Fruit fly (Drosophila melanogaster): ENCODE data around the gene CG7203.

DNA sequence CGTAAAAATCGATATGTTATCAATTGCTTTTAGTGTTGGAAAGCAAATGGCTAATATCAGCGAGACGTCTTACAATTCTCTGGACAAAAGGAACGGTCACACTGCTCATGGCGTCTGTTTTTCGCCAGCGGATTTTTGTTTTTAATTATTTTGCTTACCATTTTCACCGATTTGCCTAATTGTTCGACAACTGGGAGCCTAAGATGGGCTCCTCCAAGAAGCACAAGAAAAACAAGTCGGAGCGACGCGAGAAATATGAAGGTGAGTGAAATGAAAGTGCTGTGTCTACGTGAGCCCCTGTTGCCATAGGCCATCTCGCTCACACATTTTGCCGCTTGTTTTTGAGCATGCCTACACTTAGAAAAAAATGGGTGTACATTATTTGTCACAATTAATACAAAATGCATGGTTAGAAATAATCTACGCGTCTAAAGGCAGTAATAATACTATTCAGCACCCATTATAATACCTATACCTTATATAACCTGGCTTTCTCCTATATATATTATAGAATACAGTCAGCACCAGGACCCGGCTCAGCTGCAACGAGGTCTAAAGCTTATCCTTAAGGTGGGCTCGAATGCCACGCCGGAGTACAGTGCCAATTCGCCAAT is 29.9 kb upstream of the CG7203 start, which contains the start of gene Brd7-9:
- TF ChIP-seq CG8478 (optimal IDR thresholded peaks at IDR 0.05), result no peak
- no peak for TF ChIP-seq CTCF (optimal IDR thresholded peaks at IDR 0.05)

All from S2 (cell line).